Worm (Caenorhabditis elegans) whole organism, L1 larva: ENCODE results near the gene K04F1.9.

ENCODE experiments used
- C04F5.9 ChIP-seq: sonication (generic microtip); optimal IDR thresholded peaks from 2 replicates; lab custom pipeline; 2016; ENCODE audit warnings: missing genetic modification characterization, missing compliant biosample characterization
- aha-1 ChIP-seq: fragments of 150-350 bp; optimal IDR thresholded peaks from 2 replicates; lab custom pipeline; 2014; ENCODE audit warnings: missing biosample characterization, missing genetic modification characterization
- alr-1 ChIP-seq: fragments of 200-800 bp; sonication (Bioruptor generic); optimal IDR thresholded peaks from 2 replicates; lab custom pipeline; 2018; ENCODE audit warnings: borderline replicate concordance, mild to moderate bottlenecking, missing genetic modification characterization, missing compliant biosample characterization
- ama-1 ChIP-seq: fragments of 150-350 bp; optimal IDR thresholded peaks from 2 replicates; lab custom pipeline; 2014
- blmp-1 ChIP-seq: fragments of 150-350 bp; optimal IDR thresholded peaks from 2 replicates; lab custom pipeline; 2014; ENCODE audit warnings: missing biosample characterization, missing genetic modification characterization
- ceh-63 ChIP-seq: fragments of 200-800 bp; sonication (Bioruptor generic); optimal IDR thresholded peaks from 2 replicates; lab custom pipeline; 2018; ENCODE audit warnings: mild to moderate bottlenecking, missing genetic modification characterization, missing compliant biosample characterization
- ceh-82 ChIP-seq, 3 experiments: fragments of 150-350 bp in 1 of 3; sonication (generic microtip) in 2 of 3; optimal IDR thresholded peaks; 2 replicates each; lab custom pipeline; 2014 to 2017; ENCODE audit warnings: missing biosample characterization in 3 of 3, missing genetic modification characterization in 3 of 3
- ceh-88 ChIP-seq: fragments of 200-800 bp; sonication (Bioruptor generic); IDR thresholded peaks from 2 replicates; pipeline ENCODE4 v1.3.6; 2022; ENCODE audit warnings: missing genetic modification characterization, missing compliant biosample characterization
- efl-1 ChIP-seq, 4 experiments: fragments of 150-350 bp; optimal IDR thresholded peaks in 3 of 4; peaks in 1 of 4; 1 replicate in 1 of 4; 2 replicates in 3 of 4; lab custom pipeline; 2014; ENCODE audit warnings: missing biosample characterization in 2 of 4, missing genetic modification characterization in 2 of 4, missing genetic modification reagents in 2 of 4
- egl-13 ChIP-seq: sonication (generic microtip); optimal IDR thresholded peaks from 2 replicates; lab custom pipeline; 2016; ENCODE audit warnings: missing genotype, missing genetic modification reagents, missing genetic modification characterization, missing compliant biosample characterization
- egl-27 ChIP-seq, 2 experiments: fragments of 150-350 bp in 1 of 2; sonication (generic microtip); optimal IDR thresholded peaks; 3 replicates each; lab custom pipeline; 2017 to 2018; ENCODE audit warnings: missing biosample characterization in 2 of 2, missing genetic modification characterization in 2 of 2, missing genetic modification reagents in 2 of 2
- elt-3 ChIP-seq, 6 experiments: fragments of 150-350 bp in 1 of 6; sonication (generic microtip); optimal IDR thresholded peaks; 2 replicates each; lab custom pipeline; 2017 to 2018; ENCODE audit warnings: missing biosample characterization in 6 of 6, missing genetic modification characterization in 6 of 6, inconsistent platforms in 1 of 6
- fkh-4 ChIP-seq: sonication (generic microtip); optimal IDR thresholded peaks from 2 replicates; lab custom pipeline; 2016; ENCODE audit warnings: missing compliant biosample characterization, missing genetic modification characterization, borderline replicate concordance
- fos-1 ChIP-seq: fragments of 150-350 bp; optimal IDR thresholded peaks from 2 replicates; lab custom pipeline; 2014; ENCODE audit warnings: missing biosample characterization, missing genetic modification characterization
- hlh-4 ChIP-seq: sonication (generic microtip); optimal IDR thresholded peaks from 2 replicates; lab custom pipeline; 2016; ENCODE audit warnings: mild to moderate bottlenecking, missing genetic modification characterization, missing compliant biosample characterization
- hpl-2 ChIP-seq: fragments of 150-350 bp; optimal IDR thresholded peaks from 2 replicates; lab custom pipeline; 2014; ENCODE audit warnings: missing biosample characterization, missing genetic modification reagents, missing genetic modification characterization
- irx-1 ChIP-seq: sonication (generic microtip); optimal IDR thresholded peaks from 2 replicates; lab custom pipeline; 2016; ENCODE audit warnings: missing genetic modification characterization, missing compliant biosample characterization
- jun-1 ChIP-seq: fragments of 150-350 bp; optimal IDR thresholded peaks from 2 replicates; lab custom pipeline; 2014; ENCODE audit warnings: missing biosample characterization, missing genetic modification reagents, missing genetic modification characterization
- lin-14 ChIP-seq: fragments of 200-800 bp; sonication (Bioruptor generic); optimal IDR thresholded peaks from 2 replicates; lab custom pipeline; 2018; ENCODE audit warnings: mild to moderate bottlenecking, missing genetic modification characterization, moderate library complexity, missing compliant biosample characterization
- lin-15B ChIP-seq: fragments of 150-350 bp; sonication (generic microtip); optimal IDR thresholded peaks from 3 replicates; lab custom pipeline; 2014; ENCODE audit warnings: missing biosample characterization, missing genetic modification characterization
- lin-35 ChIP-seq, 2 experiments: fragments of 150-350 bp; optimal IDR thresholded peaks; 2 replicates each; lab custom pipeline; 2014; ENCODE audit warnings: missing biosample characterization in 2 of 2, missing genetic modification characterization in 2 of 2, missing genetic modification reagents in 2 of 2
- lir-3 ChIP-seq: sonication (generic microtip); optimal IDR thresholded peaks from 2 replicates; lab custom pipeline; 2016; ENCODE audit warnings: mild to moderate bottlenecking, missing genetic modification characterization, moderate library complexity, missing compliant biosample characterization; ENCODE audit not compliant: poor library complexity
- mab-9 ChIP-seq: fragments of 200-800 bp; sonication (Bioruptor generic); IDR thresholded peaks from 2 replicates; pipeline ENCODE4 v1.3.6; 2022; ENCODE audit warnings: missing genetic modification reagents, missing genetic modification characterization, missing compliant biosample characterization
- mdl-1 ChIP-seq, 2 experiments: fragments of 150-350 bp; optimal IDR thresholded peaks; 2 replicates each; lab custom pipeline; 2014 to 2017; ENCODE audit warnings: missing biosample characterization in 2 of 2, missing genetic modification characterization in 2 of 2, inconsistent platforms in 1 of 2
- nhr-28 ChIP-seq: fragments of 150-350 bp; optimal IDR thresholded peaks from 2 replicates; lab custom pipeline; 2014; ENCODE audit warnings: missing biosample characterization, missing genetic modification characterization
- nhr-47 ChIP-seq: sonication (generic microtip); optimal IDR thresholded peaks from 2 replicates; lab custom pipeline; 2016; ENCODE audit warnings: mild to moderate bottlenecking, missing genetic modification characterization, moderate library complexity, missing compliant biosample characterization
- pax-3 ChIP-seq: fragments of 200-800 bp; sonication (Bioruptor generic); optimal IDR thresholded peaks from 2 replicates; lab custom pipeline; 2018; ENCODE audit warnings: mild to moderate bottlenecking, missing genetic modification characterization, moderate library complexity, missing compliant biosample characterization
- snpc-4 ChIP-seq: fragments of 150-350 bp; optimal IDR thresholded peaks from 2 replicates; lab custom pipeline; 2014; ENCODE audit warnings: missing biosample characterization, missing genetic modification characterization
- sox-4 ChIP-seq: sonication (generic microtip); optimal IDR thresholded peaks from 2 replicates; lab custom pipeline; 2016; ENCODE audit warnings: missing genetic modification characterization, missing compliant biosample characterization
- sptf-1 ChIP-seq: fragments of 150-350 bp; optimal IDR thresholded peaks from 2 replicates; lab custom pipeline; 2014; ENCODE audit warnings: missing biosample characterization, missing genetic modification characterization
- swsn-7 ChIP-seq: sonication (generic microtip); optimal IDR thresholded peaks from 2 replicates; lab custom pipeline; 2016; ENCODE audit warnings: missing genetic modification characterization, missing compliant biosample characterization
- tbx-2 ChIP-seq: sonication (generic microtip); optimal IDR thresholded peaks from 2 replicates; lab custom pipeline; 2016; ENCODE audit warnings: missing genetic modification characterization, missing compliant biosample characterization
- tlp-1 ChIP-seq: fragments of 150-350 bp; optimal IDR thresholded peaks from 2 replicates; lab custom pipeline; 2014; ENCODE audit warnings: missing biosample characterization, missing genetic modification characterization
- unc-98 ChIP-seq: fragments of 200-800 bp; sonication (Bioruptor generic); IDR thresholded peaks from 2 replicates; pipeline ENCODE4 v1.3.6; 2022; ENCODE audit warnings: missing genetic modification characterization, missing compliant biosample characterization
- xbp-1 ChIP-seq: sonication (generic microtip); optimal IDR thresholded peaks from 2 replicates; lab custom pipeline; 2016; ENCODE audit warnings: missing genetic modification characterization, missing compliant biosample characterization
- zip-4 ChIP-seq: fragments of 200-800 bp; sonication (Bioruptor generic); optimal IDR thresholded peaks from 2 replicates; lab custom pipeline; 2018; ENCODE audit warnings: mild to moderate bottlenecking, missing genetic modification characterization, moderate library complexity, missing compliant biosample characterization
- ztf-4 ChIP-seq: fragments of 150-350 bp; optimal IDR thresholded peaks from 2 replicates; lab custom pipeline; 2014; ENCODE audit warnings: missing biosample characterization, missing genetic modification characterization

K04F1.9 gene

DNA sequence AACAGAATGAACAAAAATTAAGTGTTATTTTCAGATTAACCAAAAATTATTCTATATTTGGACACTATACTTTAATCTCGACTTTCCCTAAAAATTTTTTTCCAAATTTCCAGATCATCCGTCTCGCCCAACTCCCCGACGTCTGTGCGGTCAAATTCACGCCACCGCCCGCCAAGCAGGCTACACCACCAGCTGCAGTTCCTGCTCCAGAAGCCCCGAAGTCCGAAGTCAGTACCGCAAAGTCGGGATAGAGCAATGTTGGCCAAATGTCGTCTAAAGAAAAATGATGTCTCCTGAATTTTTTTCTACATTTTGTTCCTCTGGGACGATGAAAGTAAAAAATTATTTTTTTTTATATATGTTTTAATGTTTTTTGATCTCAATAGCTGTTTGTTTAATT lies 22.3 kb upstream of the K04F1.9 start:
- no peak for TF ChIP-seq egl-27 (tag; optimal IDR thresholded peaks at IDR 0.05; lab: Kevin White, UChicago)
- TF ChIP-seq lin-35 (GFP tag; optimal IDR thresholded peaks at IDR 0.05; lab: Kevin White, UChicago), result no peak
- no peak for TF ChIP-seq ceh-88 (GFP tag; lab: Robert Waterston, UW)
- no peak for TF ChIP-seq mdl-1 (tag; optimal IDR thresholded peaks at IDR 0.05; lab: Kevin White, UChicago)
- no peak for TF ChIP-seq alr-1
- TF ChIP-seq jun-1 (tag; lab: Kevin White, UChicago), result no peak
- no peak for TF ChIP-seq ama-1 (lab: Kevin White, UChicago)
- no peak for TF ChIP-seq ceh-82 (tag; optimal IDR thresholded peaks at IDR 0.05; lab: Kevin White, UChicago)
- TF ChIP-seq snpc-4, result no peak
- TF ChIP-seq lin-14 (GFP tag; lab: Kevin White, UChicago), result no peak
- TF ChIP-seq fkh-4 (tag; lab: Kevin White, UChicago), result no peak
- TF ChIP-seq hlh-4, result no peak
- TF ChIP-seq efl-1 (optimal IDR thresholded peaks at IDR 0.05; lab: Kevin White, UChicago), result no peak
- no peak for TF ChIP-seq efl-1 (GFP tag; optimal IDR thresholded peaks at IDR 0.05 in 1 of 2; lab: Kevin White, UChicago)
- TF ChIP-seq ceh-63 (GFP tag; lab: Kevin White, UChicago), result no peak
- TF ChIP-seq lin-15B, result no peak
- TF ChIP-seq, all 84 proteins: peak for 0

DNA sequence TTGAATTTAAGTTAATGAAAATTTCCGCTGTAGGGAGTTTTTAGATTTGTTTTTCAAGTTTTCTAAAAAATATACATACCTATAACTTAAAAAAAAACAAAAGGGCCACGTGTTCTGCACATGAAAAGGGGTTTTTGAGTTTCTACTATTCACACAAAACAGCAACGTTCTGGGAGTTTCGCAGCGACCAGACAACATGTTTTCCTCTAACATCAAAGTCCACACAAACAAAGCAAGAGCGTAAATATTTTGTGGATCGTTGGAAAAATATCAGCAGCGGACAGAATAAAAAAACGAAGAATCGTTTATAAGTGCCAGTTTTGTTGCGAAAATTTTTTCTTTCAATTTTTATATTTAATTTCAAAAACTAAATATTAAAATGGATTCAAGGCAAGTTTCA lies 21.1 kb upstream of the K04F1.9 start, which contains the start of gene alh-2:
alh-2 (plus strand) TSS at position 284 of the 400 bp plus-strand sequence.
- no peak for TF ChIP-seq C04F5.9 (tag; lab: Kevin White, UChicago)
- TF ChIP-seq hpl-2, result no peak
- no peak for TF ChIP-seq mdl-1 (tag; optimal IDR thresholded peaks at IDR 0.05; lab: Kevin White, UChicago)
- no peak for TF ChIP-seq xbp-1 (tag; lab: Kevin White, UChicago)
- TF ChIP-seq ztf-4, result no peak
- no peak for TF ChIP-seq nhr-47 (tag; lab: Kevin White, UChicago)
- no peak for TF ChIP-seq tlp-1 (tag; lab: Kevin White, UChicago)
- no peak for TF ChIP-seq lin-14 (GFP tag; lab: Kevin White, UChicago)
- TF ChIP-seq ceh-88 (GFP tag; lab: Robert Waterston, UW), result no peak

DNA sequence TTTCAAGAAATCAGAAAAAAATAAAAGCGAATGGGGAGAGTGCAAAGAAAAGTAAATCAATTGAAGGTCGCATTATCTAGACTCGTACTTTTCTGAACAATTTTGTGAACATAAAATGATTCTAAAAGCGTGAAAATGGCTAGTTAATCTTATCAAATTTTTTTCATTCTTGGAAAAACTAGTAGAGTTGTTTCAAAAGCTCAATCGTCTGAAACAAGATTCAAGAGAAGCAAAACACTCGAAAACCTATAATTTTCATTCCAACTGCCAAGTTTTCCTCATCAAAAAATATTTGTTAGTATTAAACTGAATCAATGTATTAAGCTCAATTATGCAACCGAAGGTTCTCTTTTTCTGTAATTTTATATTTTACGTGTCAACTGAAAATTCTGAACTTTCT lies 17.0 kb upstream of the K04F1.9 start, which contains the start of gene irld-45:
irld-45 (plus strand) TSS at position 301 of the 400 bp plus-strand sequence.
- no peak for TF ChIP-seq jun-1 (tag; lab: Kevin White, UChicago)
- no peak for TF ChIP-seq blmp-1 (tag; lab: Kevin White, UChicago)
- TF ChIP-seq mdl-1 (tag; optimal IDR thresholded peaks at IDR 0.05; lab: Kevin White, UChicago), result no peak
- TF ChIP-seq zip-4 (GFP tag; lab: Kevin White, UChicago), result no peak

DNA sequence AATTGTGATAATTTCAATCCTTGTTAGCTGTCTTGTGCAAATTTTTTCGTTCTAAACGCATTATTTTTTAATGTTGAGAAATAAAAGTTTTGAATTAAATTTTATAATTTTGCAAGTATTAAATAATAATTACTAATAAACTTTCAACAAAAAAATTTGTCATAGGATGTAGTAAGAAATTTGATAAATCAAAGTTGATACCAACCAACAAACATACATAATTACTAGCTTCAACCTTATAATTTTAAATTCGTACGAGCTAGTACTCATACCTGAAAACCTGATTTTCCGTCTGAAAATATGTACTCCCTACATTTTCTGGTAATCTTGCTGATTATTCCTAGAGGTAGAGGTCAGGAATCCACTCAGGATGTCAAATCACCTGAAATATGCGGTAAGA lies 14.0 kb upstream of the K04F1.9 start, which contains the start of gene irld-44:
irld-44 (plus strand) TSS at position 301 of the 400 bp plus-strand sequence.
- TF ChIP-seq lin-14 (GFP tag; lab: Kevin White, UChicago) (no peak), nhr-28 (tag; lab: Kevin White, UChicago) (no peak), swsn-7 (tag; lab: Kevin White, UChicago) (no peak), mdl-1 (tag; optimal IDR thresholded peaks at IDR 0.05; lab: Kevin White, UChicago) (no peak), irx-1 (no peak), sptf-1 (tag; lab: Kevin White, UChicago) (no peak), unc-98 (GFP tag; lab: Robert Waterston, UW) (no peak), mab-9 (no peak), hlh-4 (no peak), tbx-2 (tag; lab: Kevin White, UChicago) (no peak), elt-3 (tag; optimal IDR thresholded peaks at IDR 0.05; lab: Kevin White, UChicago) (no peak), egl-13 (tag; lab: Kevin White, UChicago) (no peak), lir-3 (tag; lab: Kevin White, UChicago) (no peak), ceh-82 (tag; optimal IDR thresholded peaks at IDR 0.05; lab: Kevin White, UChicago) (no peak), fos-1 (tag; lab: Kevin White, UChicago) (no peak), sox-4 (tag; lab: Kevin White, UChicago) (no peak), aha-1 (tag; lab: Kevin White, UChicago) (no peak), tlp-1 (tag; lab: Kevin White, UChicago) (no peak), pax-3 (tag; lab: Kevin White, UChicago) (no peak)
- TF ChIP-seq, all 84 proteins: peak for 0
